Worm (Caenorhabditis elegans) whole organism, young adult: ENCODE measurements around the gene Y4C6B.3.
"Not testable (repeated sequence)": the region's sequence is repeated elsewhere in the genome, so short reads cannot be mapped to it uniquely, and the experiment has no call there.

Source experiments
- B0261.1 ChIP-seq: sonication (generic microtip); optimal IDR thresholded peaks from 2 replicates; lab custom pipeline; 2016; ENCODE audit warnings: mild to moderate bottlenecking, missing genetic modification characterization, moderate library complexity, missing compliant biosample characterization
- C17E4.6 ChIP-seq: fragments of 200-800 bp; sonication (Bioruptor generic); IDR thresholded peaks from 2 replicates; pipeline ENCODE4 v1.3.6; 2022; ENCODE audit warnings: missing genetic modification reagents, missing genetic modification characterization, missing compliant biosample characterization
- D2030.7 ChIP-seq: fragments of 200-800 bp; sonication (Bioruptor generic); IDR thresholded peaks from 2 replicates; pipeline ENCODE4 v1.3.6; 2022; ENCODE audit warnings: missing genetic modification reagents, missing genetic modification characterization, missing compliant biosample characterization
- F33H1.4 ChIP-seq: fragments of 200-800 bp; sonication (Bioruptor generic); IDR thresholded peaks from 2 replicates; pipeline ENCODE4 v1.3.6; 2022; ENCODE audit warnings: missing genetic modification reagents, missing genetic modification characterization, missing compliant biosample characterization
- F37B4.10 ChIP-seq: fragments of 200-800 bp; sonication (Bioruptor generic); IDR thresholded peaks from 2 replicates; pipeline ENCODE4 v1.3.6; 2022; ENCODE audit warnings: missing genetic modification characterization, missing compliant biosample characterization
- F52B5.7 ChIP-seq: sonication (generic microtip); optimal IDR thresholded peaks from 2 replicates; lab custom pipeline; 2016; ENCODE audit warnings: mild to moderate bottlenecking, missing genetic modification characterization, missing compliant biosample characterization
- F57A8.1 ChIP-seq: fragments of 200-800 bp; sonication (Bioruptor generic); optimal IDR thresholded peaks from 2 replicates; lab custom pipeline; 2018; ENCODE audit warnings: mild to moderate bottlenecking, missing genetic modification characterization, moderate library complexity, missing compliant biosample characterization
- T26A5.8 ChIP-seq: sonication (generic microtip); optimal IDR thresholded peaks from 2 replicates; lab custom pipeline; 2016; ENCODE audit warnings: missing genetic modification characterization, missing compliant biosample characterization
- Y67H2A.10 ChIP-seq: fragments of 200-800 bp; sonication (Bioruptor generic); conservative IDR thresholded peaks from 2 replicates; pipeline ENCODE4 v1.3.6; 2022; ENCODE audit warnings: missing genetic modification reagents, missing genetic modification characterization, missing compliant biosample characterization
- ZK185.1 ChIP-seq: sonication (generic microtip); optimal IDR thresholded peaks from 2 replicates; lab custom pipeline; 2016; ENCODE audit warnings: mild to moderate bottlenecking, missing genetic modification characterization, missing compliant biosample characterization; ENCODE audit not compliant: poor library complexity, severe bottlenecking
- ccch-3 ChIP-seq: fragments of 200-800 bp; sonication (Bioruptor generic); optimal IDR thresholded peaks from 2 replicates; lab custom pipeline; 2018; ENCODE audit warnings: mild to moderate bottlenecking, missing genetic modification characterization, missing compliant biosample characterization
- cebp-1 ChIP-seq, 2 experiments: fragments of 200-800 bp in 1 of 2; sonication (Bioruptor generic) in 1 of 2; sonication (generic microtip) in 1 of 2; IDR thresholded peaks in 1 of 2; optimal IDR thresholded peaks in 1 of 2; 2 replicates each; pipeline versions ENCODE4 v1.3.6 to Lab custom; 2017 to 2022; ENCODE audit warnings: missing compliant biosample characterization in 2 of 2, missing genetic modification characterization in 2 of 2, mild to moderate bottlenecking in 1 of 2, missing genetic modification reagents in 1 of 2, moderate library complexity in 1 of 2
- ceh-100 ChIP-seq: fragments of 200-800 bp; sonication (Bioruptor generic); IDR thresholded peaks from 2 replicates; pipeline ENCODE4 v1.3.6; 2022; ENCODE audit warnings: missing genetic modification reagents, missing genetic modification characterization, missing compliant biosample characterization
- ceh-58 ChIP-seq: fragments of 200-800 bp; sonication (Bioruptor generic); IDR thresholded peaks from 2 replicates; pipeline ENCODE4 v1.3.6; 2022; ENCODE audit warnings: missing genetic modification characterization, missing compliant biosample characterization
- dox-1 ChIP-seq: fragments of 200-800 bp; sonication (Bioruptor generic); IDR thresholded peaks from 2 replicates; pipeline ENCODE4 v1.3.6; 2022; ENCODE audit warnings: missing genetic modification reagents, missing genetic modification characterization, missing compliant biosample characterization
- ekl-4 ChIP-seq: fragments of 200-800 bp; sonication (Bioruptor generic); IDR thresholded peaks from 2 replicates; pipeline ENCODE4 v1.3.6; 2022; ENCODE audit warnings: missing genetic modification reagents, missing genetic modification characterization, missing compliant biosample characterization
- ets-4 ChIP-seq: fragments of 200-800 bp; sonication (Bioruptor generic); optimal IDR thresholded peaks from 2 replicates; lab custom pipeline; 2018; ENCODE audit warnings: mild to moderate bottlenecking, missing genetic modification characterization, missing compliant biosample characterization
- fkh-3 ChIP-seq: sonication (generic microtip); optimal IDR thresholded peaks from 2 replicates; lab custom pipeline; 2016; ENCODE audit warnings: mild to moderate bottlenecking, missing genetic modification characterization, missing compliant biosample characterization
- gei-17 ChIP-seq: fragments of 200-800 bp; sonication (Bioruptor generic); optimal IDR thresholded peaks from 2 replicates; lab custom pipeline; 2018; ENCODE audit warnings: mild to moderate bottlenecking, missing genetic modification characterization, missing compliant biosample characterization
- him-1 ChIP-seq: sonication (generic microtip); optimal IDR thresholded peaks from 2 replicates; lab custom pipeline; 2016; ENCODE audit warnings: missing genotype, missing genetic modification reagents, missing genetic modification characterization, missing compliant biosample characterization
- hsf-1 ChIP-seq: fragments of 200-800 bp; sonication (Bioruptor generic); IDR thresholded peaks from 2 replicates; pipeline ENCODE4 v1.3.6; 2022; ENCODE audit warnings: missing genetic modification reagents, missing genetic modification characterization, missing compliant biosample characterization
- lag-1 ChIP-seq: fragments of 200-800 bp; sonication (Bioruptor generic); IDR thresholded peaks from 2 replicates; pipeline ENCODE4 v1.3.6; 2022; ENCODE audit warnings: missing genetic modification reagents, missing genetic modification characterization, missing compliant biosample characterization
- let-526 ChIP-seq: fragments of 200-800 bp; sonication (Bioruptor generic); IDR thresholded peaks from 2 replicates; pipeline ENCODE4 v1.3.6; 2022; ENCODE audit warnings: missing genetic modification reagents, missing genetic modification characterization, missing compliant biosample characterization
- lin-40 ChIP-seq: sonication (generic microtip); optimal IDR thresholded peaks from 2 replicates; lab custom pipeline; 2016; ENCODE audit warnings: missing genetic modification characterization, mild to moderate bottlenecking, missing compliant biosample characterization, missing genotype, missing genetic modification reagents
- madf-10 ChIP-seq: sonication (generic microtip); optimal IDR thresholded peaks from 2 replicates; lab custom pipeline; 2016; ENCODE audit warnings: mild to moderate bottlenecking, missing genetic modification characterization, missing compliant biosample characterization
- madf-3 ChIP-seq: fragments of 200-800 bp; sonication (Bioruptor generic); IDR thresholded peaks from 2 replicates; pipeline ENCODE4 v1.3.6; 2022; ENCODE audit warnings: missing genetic modification reagents, missing genetic modification characterization, missing compliant biosample characterization
- madf-8 ChIP-seq: fragments of 200-800 bp; sonication (Bioruptor generic); conservative IDR thresholded peaks from 2 replicates; pipeline ENCODE4 v1.3.6; 2022; ENCODE audit warnings: missing genetic modification reagents, missing genetic modification characterization, missing compliant biosample characterization
- mel-28 ChIP-seq: sonication (generic microtip); optimal IDR thresholded peaks from 2 replicates; lab custom pipeline; 2016; ENCODE audit warnings: borderline replicate concordance, mild to moderate bottlenecking, missing genetic modification characterization, missing compliant biosample characterization
- mes-4 ChIP-seq: sonication (generic microtip); optimal IDR thresholded peaks from 2 replicates; lab custom pipeline; 2016; ENCODE audit warnings: missing genotype, missing genetic modification characterization, missing compliant biosample characterization
- nfya-1 ChIP-seq: sonication (generic microtip); optimal IDR thresholded peaks from 2 replicates; lab custom pipeline; 2017; ENCODE audit warnings: antibody characterized with exemption, missing compliant biosample characterization, missing genetic modification characterization, borderline replicate concordance; ENCODE audit not compliant: insufficient read depth
- nfya-2 ChIP-seq: fragments of 200-800 bp; sonication (Bioruptor generic); IDR thresholded peaks from 2 replicates; pipeline ENCODE4 v1.3.6; 2022; ENCODE audit warnings: missing genetic modification reagents, missing genetic modification characterization, missing compliant biosample characterization
- nhr-27 ChIP-seq: fragments of 200-800 bp; sonication (Bioruptor generic); optimal IDR thresholded peaks from 2 replicates; lab custom pipeline; 2018; ENCODE audit warnings: mild to moderate bottlenecking, missing genetic modification characterization, moderate library complexity, missing compliant biosample characterization
- nhr-80 ChIP-seq: sonication (generic microtip); optimal IDR thresholded peaks from 2 replicates; lab custom pipeline; 2016; ENCODE audit warnings: missing genetic modification characterization, missing compliant biosample characterization
- nhr-90 ChIP-seq: sonication (generic microtip); optimal IDR thresholded peaks from 2 replicates; lab custom pipeline; 2016; ENCODE audit warnings: missing genotype, mild to moderate bottlenecking, missing genetic modification characterization, missing compliant biosample characterization
- pbrm-1 ChIP-seq: fragments of 200-800 bp; sonication (Bioruptor generic); IDR thresholded peaks from 2 replicates; pipeline ENCODE4 v1.3.6; 2022; ENCODE audit warnings: missing genetic modification reagents, missing genetic modification characterization, missing compliant biosample characterization
- snpc-1.1 ChIP-seq: sonication (generic microtip); optimal IDR thresholded peaks from 2 replicates; lab custom pipeline; 2017; ENCODE audit warnings: missing genetic modification characterization, mild to moderate bottlenecking, missing compliant biosample characterization, antibody characterized with exemption, moderate library complexity, missing genotype, missing genetic modification reagents; ENCODE audit not compliant: insufficient read depth
- snpc-4 ChIP-seq, 5 experiments: fragments of 150-350 bp in 1 of 5; sonication (generic microtip) in 4 of 5; optimal IDR thresholded peaks; 2 replicates each; lab custom pipeline; 2014 to 2018; ENCODE audit warnings: missing genetic modification characterization in 5 of 5, missing biosample characterization in 3 of 5, antibody characterized with exemption in 2 of 5, mild to moderate bottlenecking in 2 of 5, missing compliant biosample characterization in 2 of 5, missing genotype in 2 of 5, moderate library complexity in 2 of 5, missing genetic modification reagents in 1 of 5
- tbx-9 ChIP-seq: sonication (generic microtip); optimal IDR thresholded peaks from 2 replicates; lab custom pipeline; 2016; ENCODE audit warnings: borderline replicate concordance, missing genetic modification characterization, inconsistent platforms, missing compliant biosample characterization
- ztf-25 ChIP-seq: fragments of 200-800 bp; sonication (Bioruptor generic); IDR thresholded peaks from 2 replicates; pipeline ENCODE4 v1.3.6; 2022; ENCODE audit warnings: missing genetic modification reagents, missing genetic modification characterization, missing compliant biosample characterization
- ztf-28 ChIP-seq: fragments of 200-800 bp; sonication (Bioruptor generic); IDR thresholded peaks from 2 replicates; pipeline ENCODE4 v1.3.6; 2022; ENCODE audit warnings: missing genetic modification reagents, missing genetic modification characterization, missing compliant biosample characterization

The Y4C6B.3 gene

DNA sequence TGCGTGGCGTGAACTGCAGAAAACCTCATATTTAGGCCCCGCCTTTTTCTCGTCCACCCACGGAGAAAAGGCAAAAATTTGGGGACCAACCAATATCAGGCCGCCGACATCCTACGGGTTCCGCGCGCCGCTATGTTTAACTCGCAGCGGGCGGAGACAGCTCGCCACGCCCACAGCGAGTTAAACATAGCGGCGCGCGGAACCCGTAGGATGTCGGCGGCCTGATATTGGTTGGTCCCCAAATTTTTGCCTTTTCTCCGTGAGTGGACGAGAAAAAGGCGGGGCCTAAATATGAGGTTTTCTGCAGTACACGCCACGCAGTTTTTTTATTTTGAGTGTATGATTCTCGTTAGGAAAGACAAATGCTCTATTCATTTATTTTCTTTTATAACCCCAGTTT, 23.1 kb upstream of the Y4C6B.3 start:
- TF ChIP-seq snpc-4 (GFP tag; optimal IDR thresholded peaks at IDR 0.05; lab: Kevin White, UChicago) (peak; percentile 70), snpc-4 (tag; optimal IDR thresholded peaks at IDR 0.05; lab: Kevin White, UChicago) (peak; percentile 49 to 96 (median 83)), snpc-1.1 (peak; percentile 60)

DNA sequence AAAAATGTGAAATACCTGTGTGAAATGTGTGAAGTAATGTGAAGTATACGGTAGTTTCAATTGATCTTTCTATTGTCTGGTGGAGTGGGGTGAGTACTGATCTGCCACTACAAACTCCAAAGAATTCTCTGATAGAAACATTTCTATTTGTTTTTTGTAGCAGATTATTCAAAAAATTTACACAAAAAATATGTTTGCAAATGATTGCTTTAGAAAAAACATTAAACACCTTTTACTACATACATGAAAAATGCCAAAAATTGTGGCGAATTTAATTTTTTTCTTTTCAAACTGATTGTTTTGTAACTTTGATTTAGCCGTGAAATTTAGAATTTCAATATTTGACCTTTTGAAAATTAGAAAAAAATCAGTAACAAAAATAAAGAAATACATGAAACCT, 22.5 kb upstream of the Y4C6B.3 start, which contains the start of gene ZK354.3:
TSS of gene ZK354.3 (plus strand) at position 301 of the 400 bp plus-strand sequence.
- TF ChIP-seq tbx-9 (tag; lab: Kevin White, UChicago) = no peak
- no peak for TF ChIP-seq ekl-4 (GFP tag; lab: Robert Waterston, UW)
- no peak for TF ChIP-seq F57A8.1
- no peak for TF ChIP-seq ccch-3 (GFP tag; lab: Kevin White, UChicago)
- no peak for TF ChIP-seq nhr-80 (tag; lab: Kevin White, UChicago)
- no peak for TF ChIP-seq lag-1
- TF ChIP-seq ztf-25 (GFP tag; lab: Robert Waterston, UW) = no peak
- no peak for TF ChIP-seq dox-1

DNA sequence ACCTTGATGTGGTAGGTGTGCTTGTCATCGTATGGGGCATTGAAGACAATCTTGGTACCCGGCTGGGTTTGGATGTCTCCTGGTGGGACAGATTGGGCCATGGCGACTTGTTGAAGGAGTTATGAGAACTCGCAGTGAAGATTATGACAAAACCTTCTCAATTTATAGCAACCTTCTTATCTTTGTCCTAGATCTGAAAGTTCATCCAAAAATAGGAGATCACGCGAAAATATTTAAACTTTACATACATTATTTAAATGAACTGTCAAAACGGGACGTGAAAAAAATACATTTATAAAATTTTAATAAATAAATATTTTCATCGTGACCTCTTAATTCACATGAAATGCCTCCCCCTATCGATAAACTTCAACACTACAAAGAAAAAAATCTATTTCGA, 19.3 kb upstream of the Y4C6B.3 start, which contains the start of the genes msp-59 and ZK354.2:
TSS of gene msp-59 (minus strand) at position 101 of the 400 bp plus-strand sequence.
TSS of gene ZK354.2 (plus strand) at position 395 of the 400 bp plus-strand sequence.
- not testable (repeated sequence) for TF ChIP-seq lin-40 (tag; lab: Kevin White, UChicago); mel-28; C17E4.6 (GFP tag; lab: Robert Waterston, UW)

DNA sequence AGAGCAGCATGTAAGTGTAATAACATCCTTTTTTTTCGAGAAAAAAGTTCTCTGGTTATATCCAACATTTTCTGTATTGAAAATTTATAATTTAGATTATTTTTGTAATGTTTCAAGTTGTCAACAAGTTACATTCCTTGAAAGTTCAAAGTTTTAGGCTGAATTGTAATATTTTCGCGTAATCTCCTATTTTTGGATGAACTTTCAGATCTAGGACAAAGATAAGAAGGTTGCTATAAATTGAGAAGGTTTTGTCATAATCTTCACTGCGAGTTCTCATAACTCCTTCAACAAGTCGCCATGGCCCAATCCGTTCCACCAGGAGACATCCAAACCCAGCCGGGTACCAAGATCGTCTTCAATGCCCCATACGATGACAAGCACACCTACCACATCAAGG, 16.1 kb upstream of the Y4C6B.3 start, which contains the start of gene msp-65:
TSS of gene msp-65 (plus strand) at position 301 of the 400 bp plus-strand sequence.
- not testable (repeated sequence) for TF ChIP-seq cebp-1 (GFP tag; IDR thresholded peaks at IDR 0.05; lab: Robert Waterston, UW); cebp-1 (tag; optimal IDR thresholded peaks at IDR 0.05; lab: Kevin White, UChicago); ZK185.1 (tag; lab: Kevin White, UChicago); B0261.1 (tag; lab: Kevin White, UChicago)

DNA sequence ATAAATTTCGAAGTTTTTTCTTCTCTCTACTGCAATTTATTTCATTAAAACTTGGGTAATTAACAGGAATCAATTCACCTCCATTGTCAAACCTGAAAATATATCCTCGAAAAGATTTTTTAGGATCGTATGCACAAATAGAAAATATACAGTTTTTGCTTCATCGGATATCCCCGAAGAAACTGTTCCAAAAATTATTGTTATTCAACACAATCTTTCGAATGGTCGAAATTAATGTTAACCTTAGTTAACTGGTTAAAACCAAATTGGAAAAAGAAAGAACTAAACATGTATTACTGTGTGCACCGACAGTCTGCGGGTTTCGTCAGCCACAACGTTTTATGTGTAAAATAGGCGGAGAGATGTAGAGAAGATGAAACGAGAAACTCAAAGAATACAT, 15.2 kb upstream of the Y4C6B.3 start:
- TF ChIP-seq F37B4.10 (no peak), pbrm-1 (GFP tag; lab: Robert Waterston, UW) (peak; percentile 85), dox-1 (no peak), T26A5.8 (tag; lab: Kevin White, UChicago) (no peak), D2030.7 (GFP tag; lab: Robert Waterston, UW) (peak; percentile 94), snpc-1.1 (peak; percentile 94), F52B5.7 (no peak), ztf-28 (GFP tag; lab: Robert Waterston, UW) (no peak), hsf-1 (GFP tag; lab: Robert Waterston, UW) (no peak; the same call in 1 of the 2 replicates), ceh-58 (GFP tag; lab: Robert Waterston, UW) (no peak), fkh-3 (tag; lab: Kevin White, UChicago) (no peak), nhr-90 (tag; lab: Kevin White, UChicago) (no peak), nfya-1 (tag; lab: Kevin White, UChicago) (no peak), C17E4.6 (GFP tag; lab: Robert Waterston, UW) (no peak), madf-8 (GFP tag; lab: Robert Waterston, UW) (0 out of 2 replicates have a peak, but pooled peaks have one; percentile 23), nhr-27 (tag; lab: Kevin White, UChicago) (no peak), madf-3 (GFP tag; lab: Robert Waterston, UW) (no peak), ceh-100 (peak; percentile 62), nfya-2 (GFP tag; lab: Robert Waterston, UW) (no peak), madf-10 (tag; lab: Kevin White, UChicago) (no peak), F33H1.4 (GFP tag; lab: Robert Waterston, UW) (no peak; the same call in 1 of the 2 replicates), gei-17 (GFP tag; lab: Kevin White, UChicago) (no peak), Y67H2A.10 (no peak), ets-4 (no peak), let-526 (GFP tag; lab: Robert Waterston, UW) (no peak), mes-4 (tag; lab: Kevin White, UChicago) (no peak), him-1 (tag; lab: Kevin White, UChicago) (peak; percentile 44)
